Worm (Caenorhabditis elegans) whole organism, dauer: Measurements from ENCODE around the gene C15H9.9.

ENCODE experiments used
- unc-62 ChIP-seq: sonication (generic microtip); optimal IDR thresholded peaks from 2 replicates; lab custom pipeline; 2017; ENCODE audit warnings: missing biosample characterization, missing genetic modification reagents, missing genetic modification characterization

C15H9.9 gene

ce11 chrX:6122026-6122425 is 6.0 kb downstream of the C15H9.9 start, which contains the start of gene nnt-1:
Gene nnt-1 (plus strand): TSS chrX:6122311.
- no peak for TF ChIP-seq unc-62 (GFP tag; lab: Kevin White, UChicago)

ce11 chrX:6121279-6121678 is 6.8 kb downstream of the C15H9.9 start:
- no peak for TF ChIP-seq unc-62 (GFP tag; lab: Kevin White, UChicago)

- TF ChIP-seq unc-62 (GFP tag; lab: Kevin White, UChicago): no peak
Measured at ce11 chrX:6118086-6118825, 9.8 kb downstream of the C15H9.9 start, which contains the start of gene C15H9.2. Gene C15H9.2 (plus strand): TSS chrX:6118526.

ce11 chrX:6115502-6115901 is 12.6 kb downstream of the C15H9.9 start, which contains the start of gene C15H9.3:
Gene C15H9.3 (plus strand): TSS chrX:6115802.
- no peak for TF ChIP-seq unc-62 (GFP tag; lab: Kevin White, UChicago)

ce11 chrX:6112817-6113216 is 15.3 kb downstream of the C15H9.9 start, which contains the start of gene prx-3:
Gene prx-3 (minus strand): TSS chrX:6112917.
- TF ChIP-seq unc-62 (GFP tag; lab: Kevin White, UChicago): no peak

- no peak for TF ChIP-seq unc-62 (GFP tag; lab: Kevin White, UChicago)
Measured at ce11 chrX:6109288-6109770, 18.7 kb downstream of the C15H9.9 start, which contains the start of gene kynu-1. Gene kynu-1 (minus strand): TSS chrX:6109338.

ce11 chrX:6107962-6108361 is 20.1 kb downstream of the C15H9.9 start:
- no peak for TF ChIP-seq unc-62 (GFP tag; lab: Kevin White, UChicago)

ce11 chrX:6103297-6103696 is 24.8 kb downstream of the C15H9.9 start, which contains the start of gene C15H9.11:
Gene C15H9.11 (minus strand): TSS chrX:6103397.
- TF ChIP-seq unc-62 (GFP tag; lab: Kevin White, UChicago): no peak

- TF ChIP-seq unc-62 (GFP tag; lab: Kevin White, UChicago): no peak
Measured at ce11 chrX:6100395-6101099, 27.5 kb downstream of the C15H9.9 start.

ce11 chrX:6098420-6098819 is 29.7 kb downstream of the C15H9.9 start:
- TF ChIP-seq unc-62 (GFP tag; lab: Kevin White, UChicago): no peak

- no peak for TF ChIP-seq unc-62 (GFP tag; lab: Kevin White, UChicago)
Measured at ce11 chrX:6097551-6097950, 30.5 kb downstream of the C15H9.9 start, which contains the start of gene C15H9.4. Gene C15H9.4 (plus strand): TSS chrX:6097643.

- TF ChIP-seq unc-62 (GFP tag; lab: Kevin White, UChicago): no peak
Measured at ce11 chrX:6093046-6093445, 35.0 kb downstream of the C15H9.9 start, which contains the start of gene C15H9.5. Gene C15H9.5 (plus strand): TSS chrX:6093300.

- no peak for TF ChIP-seq unc-62 (GFP tag; lab: Kevin White, UChicago)
Measured at ce11 chrX:6092533-6092932, 35.5 kb downstream of the C15H9.9 start.

- TF ChIP-seq unc-62 (GFP tag; lab: Kevin White, UChicago): no peak
Measured at ce11 chrX:6091967-6092366, 36.1 kb downstream of the C15H9.9 start, which contains the start of gene hsp-3. Gene hsp-3 (minus strand): TSS chrX:6092124.

- TF ChIP-seq unc-62 (GFP tag; lab: Kevin White, UChicago): no peak
Measured at ce11 chrX:6090779-6091178, 37.3 kb downstream of the C15H9.9 start.

ce11 chrX:6088718-6089117 is 39.4 kb downstream of the C15H9.9 start:
- TF ChIP-seq unc-62 (GFP tag; lab: Kevin White, UChicago): no peak
